Worm (Caenorhabditis elegans) whole organism, L3 larva: Measurements from ENCODE around the gene ada-2.
A peak's percentile ranks its signal among the peaks of the same experiment; 100 is the strongest.

Source experiments
- ZK546.5 ChIP-seq: sonication (generic microtip); optimal IDR thresholded peaks from 2 replicates; lab custom pipeline; 2017; ENCODE audit warnings: missing biosample characterization, missing genetic modification characterization
- ama-1 ChIP-seq: fragments of 150-350 bp; optimal IDR thresholded peaks from 2 replicates; lab custom pipeline; 2018
- ceh-82 ChIP-seq: fragments of 150-350 bp; optimal IDR thresholded peaks from 2 replicates; lab custom pipeline; 2014; ENCODE audit warnings: missing biosample characterization, missing genetic modification characterization
- ceh-9 ChIP-seq: sonication (generic microtip); optimal IDR thresholded peaks from 2 replicates; lab custom pipeline; 2018; ENCODE audit warnings: missing biosample characterization, missing genetic modification characterization
- daf-12 ChIP-seq: fragments of 150-350 bp; optimal IDR thresholded peaks from 2 replicates; lab custom pipeline; 2014; ENCODE audit warnings: missing biosample characterization, missing genetic modification reagents, missing genetic modification characterization
- elt-2 ChIP-seq: sonication (generic microtip); optimal IDR thresholded peaks from 2 replicates; lab custom pipeline; 2016; ENCODE audit warnings: missing genetic modification reagents, mild to moderate bottlenecking, missing genetic modification characterization, missing compliant biosample characterization
- elt-3 ChIP-seq, 3 experiments: fragments of 150-350 bp in 1 of 3; sonication (generic microtip) in 2 of 3; optimal IDR thresholded peaks; 2 replicates in 2 of 3; 4 replicates in 1 of 3; lab custom pipeline; 2014 to 2017; ENCODE audit warnings: missing biosample characterization in 3 of 3, missing genetic modification characterization in 3 of 3
- eor-1 ChIP-seq, 2 experiments: fragments of 150-350 bp; optimal IDR thresholded peaks; 2 replicates each; lab custom pipeline; 2014 to 2018; ENCODE audit warnings: missing biosample characterization in 2 of 2, missing genetic modification characterization in 2 of 2
- fos-1 ChIP-seq: fragments of 150-350 bp; optimal IDR thresholded peaks from 2 replicates; lab custom pipeline; 2014; ENCODE audit warnings: missing biosample characterization, missing genetic modification characterization
- hmg-11 ChIP-seq: sonication (generic microtip); optimal IDR thresholded peaks from 2 replicates; lab custom pipeline; 2016; ENCODE audit warnings: missing genetic modification characterization, missing compliant biosample characterization
- jun-1 ChIP-seq: fragments of 150-350 bp; optimal IDR thresholded peaks from 2 replicates; lab custom pipeline; 2014; ENCODE audit warnings: missing biosample characterization, missing genetic modification reagents, missing genetic modification characterization
- lin-15B ChIP-seq: fragments of 150-350 bp; optimal IDR thresholded peaks from 2 replicates; lab custom pipeline; 2014; ENCODE audit warnings: missing biosample characterization, missing genetic modification characterization
- lsy-12 ChIP-seq: sonication (generic microtip); optimal IDR thresholded peaks from 2 replicates; lab custom pipeline; 2016; ENCODE audit warnings: mild to moderate bottlenecking, missing genetic modification characterization, missing compliant biosample characterization
- mdl-1 ChIP-seq: fragments of 150-350 bp; optimal IDR thresholded peaks from 2 replicates; lab custom pipeline; 2014; ENCODE audit warnings: missing biosample characterization, missing genetic modification characterization
- mml-1 ChIP-seq: fragments of 150-350 bp; sonication (generic microtip); optimal IDR thresholded peaks from 3 replicates; lab custom pipeline; 2014; ENCODE audit warnings: missing biosample characterization, missing genetic modification characterization
- nhr-11 ChIP-seq: fragments of 150-350 bp; optimal IDR thresholded peaks from 2 replicates; lab custom pipeline; 2014; ENCODE audit warnings: missing biosample characterization, missing genetic modification characterization
- nhr-23 ChIP-seq: fragments of 150-350 bp; optimal IDR thresholded peaks from 2 replicates; lab custom pipeline; 2014; ENCODE audit warnings: missing biosample characterization, missing genetic modification reagents, missing genetic modification characterization
- nhr-237 ChIP-seq: fragments of 150-350 bp; optimal IDR thresholded peaks from 2 replicates; lab custom pipeline; 2014; ENCODE audit warnings: missing biosample characterization, missing genetic modification characterization
- nhr-25 ChIP-seq: sonication (generic microtip); optimal IDR thresholded peaks from 2 replicates; lab custom pipeline; 2017; ENCODE audit warnings: missing biosample characterization, missing genetic modification characterization
- nhr-28 ChIP-seq: fragments of 150-350 bp; optimal IDR thresholded peaks from 2 replicates; lab custom pipeline; 2014; ENCODE audit warnings: missing biosample characterization, missing genetic modification characterization
- nhr-43 ChIP-seq: sonication (generic microtip); optimal IDR thresholded peaks from 2 replicates; lab custom pipeline; 2016; ENCODE audit warnings: mild to moderate bottlenecking, missing genetic modification characterization, missing compliant biosample characterization; ENCODE audit not compliant: poor library complexity, severe bottlenecking
- nhr-67 ChIP-seq: fragments of 150-350 bp; optimal IDR thresholded peaks from 2 replicates; lab custom pipeline; 2014; ENCODE audit warnings: missing biosample characterization, missing genetic modification characterization
- nhr-76 ChIP-seq: fragments of 150-350 bp; sonication (generic microtip); optimal IDR thresholded peaks from 5 replicates; lab custom pipeline; 2014; ENCODE audit warnings: missing biosample characterization, missing genetic modification characterization
- pha-4 ChIP-seq: fragments of 150-350 bp; optimal IDR thresholded peaks from 2 replicates; lab custom pipeline; 2014; ENCODE audit warnings: missing biosample characterization, missing genetic modification reagents, missing genetic modification characterization
- pqm-1 ChIP-seq: fragments of 150-350 bp; optimal IDR thresholded peaks from 2 replicates; lab custom pipeline; 2017; ENCODE audit warnings: missing biosample characterization, missing genetic modification characterization, inconsistent platforms
- sea-2 ChIP-seq: fragments of 150-350 bp; sonication (generic microtip); optimal IDR thresholded peaks from 4 replicates; lab custom pipeline; 2014; ENCODE audit warnings: missing biosample characterization, missing genetic modification reagents, missing genetic modification characterization
- skn-1 ChIP-seq: fragments of 150-350 bp; optimal IDR thresholded peaks from 2 replicates; lab custom pipeline; 2014; ENCODE audit warnings: missing biosample characterization, missing genetic modification characterization
- snpc-4 ChIP-seq: fragments of 150-350 bp; optimal IDR thresholded peaks from 2 replicates; lab custom pipeline; 2014; ENCODE audit warnings: missing biosample characterization, missing genetic modification characterization
- unc-62 ChIP-seq: fragments of 150-350 bp; sonication (generic microtip); optimal IDR thresholded peaks from 4 replicates; lab custom pipeline; 2014; ENCODE audit warnings: missing biosample characterization, missing genetic modification reagents, missing genetic modification characterization
- ztf-11 ChIP-seq: fragments of 150-350 bp; optimal IDR thresholded peaks from 2 replicates; lab custom pipeline; 2014; ENCODE audit warnings: missing biosample characterization, missing genetic modification characterization
- ztf-4 ChIP-seq: fragments of 150-350 bp; optimal IDR thresholded peaks from 2 replicates; lab custom pipeline; 2014; ENCODE audit warnings: missing biosample characterization, missing genetic modification characterization

The ada-2 gene

ce11 chrII:7239705-7240104, 12.4 kb upstream of the ada-2 start:
- peak; percentile 66 for TF ChIP-seq nhr-25
- no peak for TF ChIP-seq lsy-12 (tag; lab: Kevin White, UChicago)

ce11 chrII:7242754-7243153, 9.3 kb upstream of the ada-2 start:
- TF ChIP-seq nhr-25 = peak; percentile 30
- no peak for TF ChIP-seq eor-1 (tag; optimal IDR thresholded peaks at IDR 0.05; lab: Kevin White, UChicago)

ce11 chrII:7245576-7245975, 6.5 kb upstream of the ada-2 start, which contains the start of gene skpo-3:
Gene skpo-3, plus strand, starts transcription at chrII:7245876.
- no peak for TF ChIP-seq lin-15B (tag; lab: Kevin White, UChicago)

ce11 chrII:7253073-7253472, 1.0 kb downstream of the ada-2 start, which contains the start of gene lsm-4:
Gene lsm-4, minus strand, starts transcription at chrII:7253163.
- TF ChIP-seq ama-1 (lab: Kevin White, UChicago) (no peak), pha-4 (tag; lab: Kevin White, UChicago) (peak; percentile 29), skn-1 (tag; lab: Kevin White, UChicago) (no peak), daf-12 (no peak)
- TF ChIP-seq, all 47 proteins: peak for 1

- no peak for TF ChIP-seq ceh-9 (tag; lab: Kevin White, UChicago)
- no peak for TF ChIP-seq nhr-237
- TF ChIP-seq snpc-4 (tag; lab: Kevin White, UChicago) = no peak
- no peak for TF ChIP-seq nhr-76 (tag; lab: Kevin White, UChicago)
- TF ChIP-seq eor-1 (tag; optimal IDR thresholded peaks at IDR 0.05; lab: Kevin White, UChicago) = no peak
- peak; percentile 67 for TF ChIP-seq fos-1
- peak; percentile 33 for TF ChIP-seq jun-1 (tag; lab: Kevin White, UChicago)
- TF ChIP-seq pqm-1 = peak; percentile 62
- peak; percentile 92 for TF ChIP-seq pha-4 (tag; lab: Kevin White, UChicago)
- TF ChIP-seq elt-2 (tag; lab: Kevin White, UChicago) = peak; percentile 67
- TF ChIP-seq nhr-11 (tag; lab: Kevin White, UChicago) = no peak
- no peak for TF ChIP-seq nhr-43 (tag; lab: Kevin White, UChicago)
- peak; percentile 32 for TF ChIP-seq nhr-25
Observed at ce11 chrII:7255614-7256162, 3.6 kb downstream of the ada-2 start, which contains the start of gene F32A5.8. Gene F32A5.8, plus strand, starts transcription at chrII:7256112.

ce11 chrII:7261854-7262253, 9.8 kb downstream of the ada-2 start, which contains the start of gene C30G12.4:
Gene C30G12.4, plus strand, starts transcription at chrII:7262154.
- TF ChIP-seq mml-1 (tag; lab: Kevin White, UChicago) = no peak
- no peak for TF ChIP-seq nhr-25
- TF ChIP-seq hmg-11 = no peak
- no peak for TF ChIP-seq ztf-11 (tag; lab: Kevin White, UChicago)
- no peak for TF ChIP-seq ceh-82 (tag; lab: Kevin White, UChicago)
- TF ChIP-seq snpc-4 (tag; lab: Kevin White, UChicago) = no peak
- no peak for TF ChIP-seq ZK546.5
- TF ChIP-seq elt-3 (tag; optimal IDR thresholded peaks at IDR 0.05; lab: Kevin White, UChicago) = no peak
- TF ChIP-seq nhr-11 (tag; lab: Kevin White, UChicago) = no peak
- TF ChIP-seq sea-2 (GFP tag; lab: Kevin White, UChicago) = no peak
- no peak for TF ChIP-seq unc-62 (GFP tag; lab: Kevin White, UChicago)
- no peak for TF ChIP-seq nhr-23 (tag; lab: Kevin White, UChicago)
- no peak for TF ChIP-seq nhr-43 (tag; lab: Kevin White, UChicago)
- TF ChIP-seq nhr-67 (tag; lab: Kevin White, UChicago) = no peak

- TF ChIP-seq elt-2 (tag; lab: Kevin White, UChicago) (peak; percentile 94), pqm-1 (peak; percentile 59), skn-1 (tag; lab: Kevin White, UChicago) (no peak), jun-1 (tag; lab: Kevin White, UChicago) (peak; percentile 76), pha-4 (tag; lab: Kevin White, UChicago) (peak; percentile 84), eor-1 (tag; optimal IDR thresholded peaks at IDR 0.05; lab: Kevin White, UChicago) (no peak), mdl-1 (tag; lab: Kevin White, UChicago) (peak; percentile 38), lsy-12 (tag; lab: Kevin White, UChicago) (no peak), nhr-28 (tag; lab: Kevin White, UChicago) (no peak), sea-2 (GFP tag; lab: Kevin White, UChicago) (no peak), ztf-4 (tag; lab: Kevin White, UChicago) (no peak)
Observed at ce11 chrII:7264675-7265074, 12.6 kb downstream of the ada-2 start.
